Fruit fly (Drosophila melanogaster): Measurements from ENCODE around the gene ND-13B.

DNA sequence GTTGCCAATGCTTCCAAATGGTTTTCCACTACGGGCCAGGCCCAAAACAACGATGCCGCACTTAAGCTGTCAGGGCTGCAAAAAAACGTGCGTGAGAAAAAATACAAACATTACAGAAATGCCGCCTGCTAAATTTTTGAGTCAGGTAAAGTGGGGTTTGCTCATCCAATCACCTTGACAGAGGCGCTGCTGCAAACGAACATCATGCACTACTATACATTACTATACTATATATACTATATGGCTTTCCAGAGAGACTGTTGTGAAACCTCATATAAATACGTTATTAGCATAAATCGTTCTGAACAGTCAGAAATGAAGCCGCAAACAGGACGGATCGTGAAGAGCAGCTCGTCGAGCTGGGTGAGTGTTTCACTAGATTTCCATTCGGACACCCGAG, 50.7 kb downstream of the ND-13B start, which contains the start of gene CG14153:
- no peak for TF ChIP-seq gt (GFP tag; IDR thresholded peaks at IDR 0.05)
- TF ChIP-seq CG3281 (GFP tag; optimal IDR thresholded peaks at IDR 0.05), result no peak
- no peak for TF ChIP-seq kah (GFP tag; optimal IDR thresholded peaks at IDR 0.05)
- TF ChIP-seq ash1 (GFP tag; optimal IDR thresholded peaks at IDR 0.05), result no peak
- no peak for TF ChIP-seq Hr78 (GFP tag; optimal IDR thresholded peaks at IDR 0.05)
